Fruit fly (Drosophila melanogaster): ENCODE data around the gene CG32756.

The CG32756 gene

DNA sequence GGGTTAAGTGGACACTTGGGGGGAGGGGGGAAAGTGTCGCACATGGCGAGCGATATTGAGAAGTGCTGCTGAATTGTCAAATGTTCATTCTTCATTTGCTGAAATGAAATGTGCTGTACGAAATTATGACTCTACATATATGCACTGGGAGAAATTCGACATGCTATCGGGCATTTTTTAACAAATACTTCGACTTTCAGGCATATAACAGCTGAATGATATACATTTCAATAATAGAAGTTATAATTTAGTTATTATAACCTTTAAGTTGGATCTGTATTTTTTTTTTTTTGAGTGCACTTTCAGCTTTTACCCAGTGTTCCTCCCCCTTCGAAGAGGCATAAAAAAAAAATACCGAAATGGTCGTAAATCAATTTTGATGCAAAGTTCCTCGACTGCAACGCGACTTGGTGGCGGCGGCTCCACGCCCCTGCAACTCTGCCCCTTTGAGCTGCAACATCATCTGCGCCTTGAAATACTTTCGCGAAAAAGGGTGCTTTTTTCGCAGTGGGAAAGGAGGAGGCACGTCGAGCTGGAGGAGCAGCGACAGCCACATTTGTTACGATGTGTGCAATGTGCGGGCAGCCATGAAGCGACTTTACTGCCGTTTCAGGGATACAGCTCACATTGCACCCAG lies 28.0 kb downstream of the CG32756 start (continued):
- TF ChIP-seq lab (GFP tag; optimal IDR thresholded peaks at IDR 0.05) (peak; percentile 19), CG3995 (GFP tag; optimal IDR thresholded peaks at IDR 0.05) (no peak), nom (GFP tag; optimal IDR thresholded peaks at IDR 0.05) (peak; percentile 41), schlank (tag; optimal IDR thresholded peaks at IDR 0.05) (no peak), maf-S (GFP tag; optimal IDR thresholded peaks at IDR 0.05) (no peak), CG12219 (GFP tag; optimal IDR thresholded peaks at IDR 0.05) (no peak), fru (optimal IDR thresholded peaks at IDR 0.05) (no peak), pb (GFP tag; optimal IDR thresholded peaks at IDR 0.05) (no peak), Sry-β (GFP tag; optimal IDR thresholded peaks at IDR 0.05) (no peak), Fer1 (GFP tag; optimal IDR thresholded peaks at IDR 0.05) (no peak), D (optimal IDR thresholded peaks at IDR 0.05) (no peak), D (GFP tag; optimal IDR thresholded peaks at IDR 0.05) (no peak), CG32532 (GFP tag; IDR thresholded peaks at IDR 0.05) (no peak), jumu (GFP tag; optimal IDR thresholded peaks at IDR 0.05) (no peak), HLH4C (GFP tag; IDR thresholded peaks at IDR 0.05; ENCODE audit: partially characterized antibody) (no peak), ac (GFP tag; optimal IDR thresholded peaks at IDR 0.05) (no peak), dmrt11E (tag; optimal IDR thresholded peaks at IDR 0.05) (peak; percentile 50), Hr3 (GFP tag; optimal IDR thresholded peaks at IDR 0.05) (peak; percentile 7), CG17829 (tag; optimal IDR thresholded peaks at IDR 0.05) (peak; percentile 22), CG12104 (GFP tag; optimal IDR thresholded peaks at IDR 0.05) (no peak), nau (GFP tag; optimal IDR thresholded peaks at IDR 0.05) (no peak), fd3F (GFP tag; optimal IDR thresholded peaks at IDR 0.05) (no peak), CG12155 (GFP tag; optimal IDR thresholded peaks at IDR 0.05) (peak; percentile 11), Oli (tag; optimal IDR thresholded peaks at IDR 0.05) (peak; percentile 47), CG8765 (GFP tag; IDR thresholded peaks at IDR 0.05) (no peak), CG2875 (GFP tag; optimal IDR thresholded peaks at IDR 0.05) (peak; percentile 9), Meics (GFP tag; optimal IDR thresholded peaks at IDR 0.05) (no peak)

DNA sequence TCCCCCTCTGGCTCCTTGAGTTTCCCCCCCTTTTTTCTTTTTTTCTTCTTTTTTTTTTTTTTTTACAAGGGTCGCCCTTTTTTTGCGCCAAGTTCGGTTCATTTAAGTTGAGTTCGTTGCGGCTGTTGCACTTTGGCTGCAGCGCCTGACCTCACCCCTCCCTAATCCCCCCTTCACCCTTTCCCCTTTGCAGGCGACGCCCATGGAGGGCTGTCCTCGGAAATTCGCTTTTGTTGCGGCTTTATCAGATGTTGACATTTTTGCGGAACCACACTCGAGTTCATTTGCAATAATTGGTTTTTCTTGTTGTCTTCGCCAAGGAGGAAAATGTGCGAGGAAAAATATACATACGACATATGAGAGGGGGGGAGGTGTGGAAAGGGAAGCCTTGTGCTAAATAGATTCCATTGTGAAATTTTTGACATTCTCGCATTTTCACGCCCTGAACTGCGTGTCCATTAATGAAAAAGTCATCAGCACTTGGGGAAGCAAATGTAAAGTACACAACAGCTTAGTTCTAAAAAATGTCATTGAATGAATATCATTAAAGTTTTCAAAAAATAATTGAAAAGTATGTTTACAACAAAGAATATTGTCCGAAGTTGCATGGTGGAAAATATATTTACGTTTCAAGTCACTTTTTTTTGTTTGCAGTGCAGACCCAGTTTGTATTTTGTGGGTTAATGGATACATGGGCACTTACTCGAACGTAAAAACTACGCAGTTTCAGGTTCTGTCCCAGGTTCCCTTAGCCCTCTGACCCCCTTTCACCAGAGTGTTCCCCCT lies 29.1 kb downstream of the CG32756 start:
- TF ChIP-seq crol (GFP tag; IDR thresholded peaks at IDR 0.05) (peak; percentile 39; the same call in 1 of the 2 replicates), dmrt99B (tag; optimal IDR thresholded peaks at IDR 0.05) (peak; percentile 4), Med (GFP tag) (peak; percentile 61), pita (GFP tag; optimal IDR thresholded peaks at IDR 0.05) (no peak), Nf-YB (GFP tag; optimal IDR thresholded peaks at IDR 0.05) (no peak)

DNA sequence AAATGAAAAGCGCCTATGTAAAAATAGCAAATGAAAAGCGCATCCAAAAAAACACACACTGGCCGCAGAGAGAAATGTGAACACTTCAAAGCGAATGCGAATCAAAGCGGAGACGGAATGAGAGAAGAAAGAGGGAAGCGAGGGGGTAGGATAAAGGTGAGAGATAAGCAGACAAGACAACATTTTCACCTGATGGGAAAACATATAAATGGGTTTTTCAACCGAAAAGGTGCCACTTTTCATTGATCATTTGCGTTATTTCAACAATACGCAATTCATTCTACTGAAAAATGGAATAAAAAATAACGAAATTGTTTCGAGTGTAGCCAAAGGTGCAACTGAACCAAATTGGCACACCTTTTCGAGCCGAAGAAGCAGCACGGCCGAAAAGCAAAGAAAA lies 31.6 kb downstream of the CG32756 start:
- TF ChIP-seq CG11695 (GFP tag; IDR thresholded peaks at IDR 0.05) (no peak), Gsc (GFP tag; IDR thresholded peaks at IDR 0.05) (no peak), Blimp-1 (GFP tag; optimal IDR thresholded peaks at IDR 0.05) (no peak), Mad (GFP tag; optimal IDR thresholded peaks at IDR 0.05) (no peak), Chrac-16 (GFP tag; optimal IDR thresholded peaks at IDR 0.05) (no peak), B-H1 (GFP tag; IDR thresholded peaks at IDR 0.05) (no peak), CG34376 (GFP tag; optimal IDR thresholded peaks at IDR 0.05) (no peak), Abd-B (GFP tag; optimal IDR thresholded peaks at IDR 0.05) (no peak), CG4854 (GFP tag; optimal IDR thresholded peaks at IDR 0.05) (no peak), CG6791 (GFP tag; IDR thresholded peaks at IDR 0.05; ENCODE audit: partially characterized antibody) (no peak), Lpt (GFP tag; optimal IDR thresholded peaks at IDR 0.05) (no peak), Adf1 (GFP tag; IDR thresholded peaks at IDR 0.05) (no peak), Meics (GFP tag; optimal IDR thresholded peaks at IDR 0.05) (peak; percentile 18), CG15696 (tag; optimal IDR thresholded peaks at IDR 0.05) (no peak), CG13894 (tag; optimal IDR thresholded peaks at IDR 0.05) (no peak), ham (GFP tag; IDR thresholded peaks at IDR 0.05) (no peak), NK7.1 (GFP tag; optimal IDR thresholded peaks at IDR 0.05) (no peak), CG7372 (GFP tag; IDR thresholded peaks at IDR 0.05) (no peak)
